Worm (Caenorhabditis elegans) whole organism, late embryonic: Measurements from ENCODE around the gene zfp-3.

Experiments
- F13H6.1 ChIP-seq: sonication (generic microtip); optimal IDR thresholded peaks from 2 replicates; lab custom pipeline; 2016; ENCODE audit warnings: missing genetic modification characterization, missing compliant biosample characterization
- che-1 ChIP-seq: sonication (generic microtip); optimal IDR thresholded peaks from 2 replicates; lab custom pipeline; 2016; ENCODE audit warnings: mild to moderate bottlenecking, missing genetic modification characterization, missing compliant biosample characterization
- eyg-1 ChIP-seq: sonication (generic microtip); optimal IDR thresholded peaks from 2 replicates; lab custom pipeline; 2016; ENCODE audit warnings: missing genotype, missing genetic modification characterization, missing compliant biosample characterization
- fkh-6 ChIP-seq: sonication (generic microtip); optimal IDR thresholded peaks from 2 replicates; lab custom pipeline; 2016; ENCODE audit warnings: missing genetic modification characterization, missing compliant biosample characterization
- hlh-15 ChIP-seq: sonication (generic microtip); optimal IDR thresholded peaks from 2 replicates; lab custom pipeline; 2016; ENCODE audit warnings: missing genetic modification characterization, missing compliant biosample characterization
- hlh-30 ChIP-seq: sonication (generic microtip); optimal IDR thresholded peaks from 2 replicates; lab custom pipeline; 2017; ENCODE audit warnings: antibody characterized with exemption, missing genetic modification characterization, missing compliant biosample characterization; ENCODE audit not compliant: insufficient read depth
- lim-6 ChIP-seq: sonication (generic microtip); optimal IDR thresholded peaks from 2 replicates; lab custom pipeline; 2016; ENCODE audit warnings: missing genetic modification characterization, missing compliant biosample characterization
- lin-11 ChIP-seq: fragments of 200-800 bp; sonication (Bioruptor generic); optimal IDR thresholded peaks from 2 replicates; lab custom pipeline; 2018; ENCODE audit warnings: mild to moderate bottlenecking, missing genetic modification characterization, missing compliant biosample characterization
- nhr-11 ChIP-seq: fragments of 150-350 bp; optimal IDR thresholded peaks from 2 replicates; lab custom pipeline; 2014; ENCODE audit warnings: missing biosample characterization, missing genetic modification characterization
- pat-9 ChIP-seq: fragments of 200-800 bp; sonication (Bioruptor generic); optimal IDR thresholded peaks from 2 replicates; lab custom pipeline; 2018; ENCODE audit warnings: mild to moderate bottlenecking, missing genetic modification characterization, moderate library complexity, missing compliant biosample characterization
- rnt-1 ChIP-seq: sonication (generic microtip); optimal IDR thresholded peaks from 2 replicates; lab custom pipeline; 2016; ENCODE audit warnings: missing genetic modification characterization, missing compliant biosample characterization
- ttx-3 ChIP-seq: sonication (generic microtip); optimal IDR thresholded peaks from 2 replicates; lab custom pipeline; 2016; ENCODE audit warnings: missing genetic modification reagents, missing genetic modification characterization, missing compliant biosample characterization

- TF ChIP-seq fkh-6, result no peak
- TF ChIP-seq che-1 (tag; lab: Kevin White, UChicago), result no peak
- no peak for TF ChIP-seq hlh-30 (tag; lab: Kevin White, UChicago)
- no peak for TF ChIP-seq lim-6 (tag; lab: Kevin White, UChicago)
- TF ChIP-seq hlh-15 (tag; lab: Kevin White, UChicago), result no peak
- TF ChIP-seq lin-11, result no peak
- no peak for TF ChIP-seq eyg-1 (tag; lab: Kevin White, UChicago)
- no peak for TF ChIP-seq rnt-1 (tag; lab: Kevin White, UChicago)
- TF ChIP-seq ttx-3, result no peak
- no peak for TF ChIP-seq F13H6.1
- no peak for TF ChIP-seq pat-9 (tag; lab: Kevin White, UChicago)
- TF ChIP-seq nhr-11 (tag; lab: Kevin White, UChicago), result no peak
These were observed 4.8 kb downstream of the zfp-3 start for ce11 chrX:1441602-1442183.
